Worm (Caenorhabditis elegans) whole organism, early embryonic: ENCODE data around the gene T15B7.1.

Experiments
- aly-1 ChIP-seq: sonication (generic microtip); optimal IDR thresholded peaks from 2 replicates; lab custom pipeline; 2016; ENCODE audit warnings: missing genetic modification characterization, missing compliant biosample characterization
- ama-1 ChIP-seq: fragments of 150-350 bp; optimal IDR thresholded peaks from 2 replicates; lab custom pipeline; 2014
- ceh-13 ChIP-seq: fragments of 200-800 bp; sonication (Bioruptor generic); optimal IDR thresholded peaks from 2 replicates; lab custom pipeline; 2018; ENCODE audit warnings: mild to moderate bottlenecking, missing genetic modification characterization, missing compliant biosample characterization
- ceh-36 ChIP-seq: sonication (generic microtip); optimal IDR thresholded peaks from 2 replicates; lab custom pipeline; 2016; ENCODE audit warnings: missing genetic modification characterization, inconsistent platforms, missing compliant biosample characterization
- ets-7 ChIP-seq: sonication (generic microtip); optimal IDR thresholded peaks from 2 replicates; lab custom pipeline; 2016; ENCODE audit warnings: missing genotype, missing genetic modification characterization, missing compliant biosample characterization
- flt-1 ChIP-seq: fragments of 200-800 bp; sonication (Bioruptor generic); IDR thresholded peaks from 2 replicates; pipeline ENCODE4 v1.3.6; 2022; ENCODE audit warnings: missing genetic modification characterization, missing compliant biosample characterization
- scrt-1 ChIP-seq: fragments of 200-800 bp; sonication (Bioruptor generic); IDR thresholded peaks from 2 replicates; pipeline ENCODE4 v1.3.6; 2022; ENCODE audit warnings: missing genetic modification characterization, missing compliant biosample characterization
- sea-1 ChIP-seq: fragments of 200-800 bp; sonication (Bioruptor generic); conservative IDR thresholded peaks from 2 replicates; pipeline ENCODE4 v1.3.6; 2022; ENCODE audit warnings: missing genetic modification characterization, missing compliant biosample characterization
- tbx-11 ChIP-seq: fragments of 200-800 bp; sonication (Bioruptor generic); IDR thresholded peaks from 2 replicates; pipeline ENCODE4 v1.3.6; 2022; ENCODE audit warnings: missing genetic modification characterization, missing compliant biosample characterization
- tbx-37 ChIP-seq: fragments of 200-800 bp; sonication (Bioruptor generic); conservative IDR thresholded peaks from 2 replicates; pipeline ENCODE4 v1.3.6; 2022; ENCODE audit warnings: missing genetic modification reagents, missing genetic modification characterization, missing compliant biosample characterization

- TF ChIP-seq flt-1 (no peak), aly-1 (no peak), tbx-11 (GFP tag; lab: Robert Waterston, UW) (no peak), sea-1 (GFP tag; lab: Robert Waterston, UW) (no peak), scrt-1 (GFP tag; lab: Robert Waterston, UW) (no peak), ceh-13 (GFP tag; lab: Kevin White, UChicago) (no peak), tbx-37 (GFP tag; lab: Robert Waterston, UW) (no peak), ama-1 (lab: Kevin White, UChicago) (no peak), ceh-36 (tag; lab: Kevin White, UChicago) (no peak), ets-7 (tag; lab: Kevin White, UChicago) (no peak)
Measured at ce11 chrV:6882452-6882939, 40.0 kb downstream of the T15B7.1 start.
